Worm (Caenorhabditis elegans) whole organism, L1 larva: Measurements from ENCODE around the gene W08F4.13.

ENCODE experiments used
- C04F5.9 ChIP-seq: sonication (generic microtip); optimal IDR thresholded peaks from 2 replicates; lab custom pipeline; 2016; ENCODE audit warnings: missing genetic modification characterization, missing compliant biosample characterization
- C34B4.2 ChIP-seq: sonication (generic microtip); optimal IDR thresholded peaks from 2 replicates; lab custom pipeline; 2017; ENCODE audit warnings: mild to moderate bottlenecking, missing genetic modification characterization, missing compliant biosample characterization
- Y116A8C.19 ChIP-seq: sonication (generic microtip); optimal IDR thresholded peaks from 2 replicates; lab custom pipeline; 2016; ENCODE audit warnings: missing compliant biosample characterization, missing genetic modification characterization, borderline replicate concordance
- aly-2 ChIP-seq: fragments of 150-350 bp; optimal IDR thresholded peaks from 2 replicates; lab custom pipeline; 2014; ENCODE audit warnings: missing biosample characterization, missing genetic modification characterization
- ceh-63 ChIP-seq: fragments of 200-800 bp; sonication (Bioruptor generic); optimal IDR thresholded peaks from 2 replicates; lab custom pipeline; 2018; ENCODE audit warnings: mild to moderate bottlenecking, missing genetic modification characterization, missing compliant biosample characterization
- ceh-82 ChIP-seq, 3 experiments: fragments of 150-350 bp in 1 of 3; sonication (generic microtip) in 2 of 3; optimal IDR thresholded peaks; 2 replicates each; lab custom pipeline; 2014 to 2017; ENCODE audit warnings: missing biosample characterization in 3 of 3, missing genetic modification characterization in 3 of 3
- ceh-88 ChIP-seq: fragments of 200-800 bp; sonication (Bioruptor generic); IDR thresholded peaks from 2 replicates; pipeline ENCODE4 v1.3.6; 2022; ENCODE audit warnings: missing genetic modification characterization, missing compliant biosample characterization
- dsc-1 ChIP-seq: sonication (generic microtip); optimal IDR thresholded peaks from 2 replicates; lab custom pipeline; 2016; ENCODE audit warnings: mild to moderate bottlenecking, missing genetic modification characterization, missing compliant biosample characterization
- efl-3 ChIP-seq: fragments of 200-800 bp; sonication (Bioruptor generic); optimal IDR thresholded peaks from 2 replicates; lab custom pipeline; 2018; ENCODE audit warnings: mild to moderate bottlenecking, missing genetic modification characterization, missing compliant biosample characterization
- egl-27 ChIP-seq, 2 experiments: fragments of 150-350 bp in 1 of 2; sonication (generic microtip); optimal IDR thresholded peaks; 3 replicates each; lab custom pipeline; 2017 to 2018; ENCODE audit warnings: missing biosample characterization in 2 of 2, missing genetic modification characterization in 2 of 2, missing genetic modification reagents in 2 of 2
- ets-5 ChIP-seq: fragments of 200-800 bp; sonication (Bioruptor generic); IDR thresholded peaks from 2 replicates; pipeline ENCODE4 v1.3.6; 2022; ENCODE audit warnings: missing genetic modification characterization, missing compliant biosample characterization
- fkh-10 ChIP-seq: sonication (generic microtip); optimal IDR thresholded peaks from 2 replicates; lab custom pipeline; 2017; ENCODE audit warnings: missing biosample characterization, missing genetic modification reagents, missing genetic modification characterization
- fkh-8 ChIP-seq: sonication (generic microtip); optimal IDR thresholded peaks from 2 replicates; lab custom pipeline; 2016; ENCODE audit warnings: mild to moderate bottlenecking, missing genetic modification characterization, missing compliant biosample characterization
- hlh-17 ChIP-seq: fragments of 200-800 bp; sonication (Bioruptor generic); optimal IDR thresholded peaks from 2 replicates; lab custom pipeline; 2018; ENCODE audit warnings: missing genetic modification characterization, mild to moderate bottlenecking, missing compliant biosample characterization, moderate library complexity, borderline replicate concordance
- hpl-2 ChIP-seq: fragments of 150-350 bp; optimal IDR thresholded peaks from 2 replicates; lab custom pipeline; 2014; ENCODE audit warnings: missing biosample characterization, missing genetic modification reagents, missing genetic modification characterization
- irx-1 ChIP-seq: sonication (generic microtip); optimal IDR thresholded peaks from 2 replicates; lab custom pipeline; 2016; ENCODE audit warnings: missing genetic modification characterization, missing compliant biosample characterization
- isw-1 ChIP-seq: fragments of 200-800 bp; sonication (Bioruptor generic); IDR thresholded peaks from 2 replicates; pipeline ENCODE4 v1.3.6; 2022; ENCODE audit warnings: missing genetic modification characterization, missing compliant biosample characterization
- lin-15B ChIP-seq: fragments of 150-350 bp; sonication (generic microtip); optimal IDR thresholded peaks from 3 replicates; lab custom pipeline; 2014; ENCODE audit warnings: missing biosample characterization, missing genetic modification characterization
- lir-3 ChIP-seq: sonication (generic microtip); optimal IDR thresholded peaks from 2 replicates; lab custom pipeline; 2016; ENCODE audit warnings: mild to moderate bottlenecking, missing genetic modification characterization, moderate library complexity, missing compliant biosample characterization; ENCODE audit not compliant: poor library complexity
- lsy-2 ChIP-seq, 2 experiments: fragments of 150-350 bp; optimal IDR thresholded peaks; 2 replicates each; lab custom pipeline; 2014; ENCODE audit warnings: missing biosample characterization in 2 of 2, missing genetic modification characterization in 2 of 2
- mef-2 ChIP-seq: fragments of 150-350 bp; optimal IDR thresholded peaks from 2 replicates; lab custom pipeline; 2014; ENCODE audit warnings: missing biosample characterization, missing genetic modification characterization
- mep-1 ChIP-seq: fragments of 150-350 bp; optimal IDR thresholded peaks from 2 replicates; lab custom pipeline; 2014; ENCODE audit warnings: missing biosample characterization, missing genetic modification characterization
- nhr-12 ChIP-seq: sonication (generic microtip); optimal IDR thresholded peaks from 2 replicates; lab custom pipeline; 2017; ENCODE audit warnings: missing biosample characterization, missing genetic modification characterization
- nhr-19 ChIP-seq: fragments of 200-800 bp; sonication (Bioruptor generic); conservative IDR thresholded peaks from 2 replicates; pipeline ENCODE4 v1.3.6; 2022; ENCODE audit warnings: missing genetic modification characterization, missing compliant biosample characterization
- nhr-20 ChIP-seq: sonication (generic microtip); optimal IDR thresholded peaks from 2 replicates; lab custom pipeline; 2016; ENCODE audit warnings: mild to moderate bottlenecking, missing genetic modification characterization, missing compliant biosample characterization
- nhr-237 ChIP-seq: fragments of 150-350 bp; optimal IDR thresholded peaks from 2 replicates; lab custom pipeline; 2014; ENCODE audit warnings: missing biosample characterization, missing genetic modification characterization
- nhr-77 ChIP-seq: fragments of 150-350 bp; optimal IDR thresholded peaks from 2 replicates; lab custom pipeline; 2014; ENCODE audit warnings: missing biosample characterization, missing genetic modification characterization
- nhr-84 ChIP-seq: sonication (generic microtip); optimal IDR thresholded peaks from 2 replicates; lab custom pipeline; 2017; ENCODE audit warnings: missing biosample characterization, missing genetic modification characterization
- pax-3 ChIP-seq: fragments of 200-800 bp; sonication (Bioruptor generic); optimal IDR thresholded peaks from 2 replicates; lab custom pipeline; 2018; ENCODE audit warnings: mild to moderate bottlenecking, missing genetic modification characterization, moderate library complexity, missing compliant biosample characterization
- skn-1 ChIP-seq: fragments of 150-350 bp; optimal IDR thresholded peaks from 2 replicates; lab custom pipeline; 2014; ENCODE audit warnings: missing biosample characterization, missing genetic modification characterization
- snpc-4 ChIP-seq: fragments of 150-350 bp; optimal IDR thresholded peaks from 2 replicates; lab custom pipeline; 2014; ENCODE audit warnings: missing biosample characterization, missing genetic modification characterization
- sox-4 ChIP-seq: sonication (generic microtip); optimal IDR thresholded peaks from 2 replicates; lab custom pipeline; 2016; ENCODE audit warnings: missing genetic modification characterization, missing compliant biosample characterization
- sptf-1 ChIP-seq: fragments of 150-350 bp; optimal IDR thresholded peaks from 2 replicates; lab custom pipeline; 2014; ENCODE audit warnings: missing biosample characterization, missing genetic modification characterization
- tlp-1 ChIP-seq: fragments of 150-350 bp; optimal IDR thresholded peaks from 2 replicates; lab custom pipeline; 2014; ENCODE audit warnings: missing biosample characterization, missing genetic modification characterization
- unc-130 ChIP-seq: fragments of 150-350 bp; optimal IDR thresholded peaks from 2 replicates; lab custom pipeline; 2017; ENCODE audit warnings: missing biosample characterization, missing genetic modification characterization, inconsistent platforms
- unc-30 ChIP-seq: sonication (generic microtip); optimal IDR thresholded peaks from 2 replicates; lab custom pipeline; 2017; ENCODE audit warnings: missing biosample characterization, missing genetic modification characterization
- unc-62 ChIP-seq: fragments of 150-350 bp; optimal IDR thresholded peaks from 2 replicates; lab custom pipeline; 2014; ENCODE audit warnings: missing biosample characterization, missing genetic modification reagents, missing genetic modification characterization
- unc-98 ChIP-seq: fragments of 200-800 bp; sonication (Bioruptor generic); IDR thresholded peaks from 2 replicates; pipeline ENCODE4 v1.3.6; 2022; ENCODE audit warnings: missing genetic modification characterization, missing compliant biosample characterization
- zip-4 ChIP-seq: fragments of 200-800 bp; sonication (Bioruptor generic); optimal IDR thresholded peaks from 2 replicates; lab custom pipeline; 2018; ENCODE audit warnings: mild to moderate bottlenecking, missing genetic modification characterization, moderate library complexity, missing compliant biosample characterization

The W08F4.13 gene

DNA sequence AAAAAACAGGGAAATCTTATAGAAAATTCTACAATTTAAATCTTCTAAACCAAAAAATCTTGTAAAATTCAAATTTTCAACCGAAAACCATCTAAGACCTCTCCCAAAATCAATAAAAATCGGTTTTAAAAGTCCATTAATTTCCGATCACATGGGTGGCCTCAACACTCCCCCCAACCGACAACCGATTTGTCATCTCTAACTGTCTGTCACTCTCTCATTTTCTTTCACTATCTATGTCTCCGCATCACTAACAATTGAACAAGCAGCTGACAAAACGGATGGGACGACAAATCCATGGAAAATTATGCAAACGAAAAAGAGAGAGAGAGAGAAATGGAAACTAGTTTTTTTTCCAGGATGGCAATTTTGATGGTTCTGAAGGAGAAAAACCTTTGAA, 18.4 kb downstream of the W08F4.13 start (continued):
- TF ChIP-seq snpc-4 (tag; lab: Kevin White, UChicago) (peak; percentile 64), nhr-77 (tag; lab: Kevin White, UChicago) (no peak), hpl-2 (GFP tag; lab: Kevin White, UChicago) (no peak), fkh-8 (peak; percentile 27), irx-1 (tag; lab: Kevin White, UChicago) (peak; percentile 45), fkh-10 (GFP tag; lab: Kevin White, UChicago) (no peak), dsc-1 (tag; lab: Kevin White, UChicago) (peak; percentile 21), nhr-20 (tag; lab: Kevin White, UChicago) (peak; percentile 65), unc-98 (GFP tag; lab: Robert Waterston, UW) (no peak), nhr-84 (tag; lab: Kevin White, UChicago) (no peak), nhr-19 (GFP tag; lab: Robert Waterston, UW) (no peak), aly-2 (tag; lab: Kevin White, UChicago) (no peak), mef-2 (tag; lab: Kevin White, UChicago) (no peak), mep-1 (tag; lab: Kevin White, UChicago) (peak; percentile 87), nhr-237 (tag; lab: Kevin White, UChicago) (no peak), efl-3 (GFP tag; lab: Kevin White, UChicago) (no peak), unc-30 (no peak), sox-4 (tag; lab: Kevin White, UChicago) (no peak), lir-3 (tag; lab: Kevin White, UChicago) (peak; percentile 8), unc-130 (tag; lab: Kevin White, UChicago) (no peak), skn-1 (tag; lab: Kevin White, UChicago) (peak; percentile 76), nhr-12 (tag; lab: Kevin White, UChicago) (no peak), zip-4 (no peak), egl-27 (tag; optimal IDR thresholded peaks at IDR 0.05; lab: Kevin White, UChicago) (no peak), pax-3 (tag; lab: Kevin White, UChicago) (no peak), ceh-88 (GFP tag; lab: Robert Waterston, UW) (no peak), C04F5.9 (tag; lab: Kevin White, UChicago) (no peak), C34B4.2 (tag; lab: Kevin White, UChicago) (no peak), hlh-17 (GFP tag; lab: Kevin White, UChicago) (no peak), lsy-2 (tag; optimal IDR thresholded peaks at IDR 0.05; lab: Kevin White, UChicago) (peak; percentile 66 to 74), lin-15B (tag; lab: Kevin White, UChicago) (no peak), unc-62 (GFP tag; lab: Kevin White, UChicago) (no peak)

DNA sequence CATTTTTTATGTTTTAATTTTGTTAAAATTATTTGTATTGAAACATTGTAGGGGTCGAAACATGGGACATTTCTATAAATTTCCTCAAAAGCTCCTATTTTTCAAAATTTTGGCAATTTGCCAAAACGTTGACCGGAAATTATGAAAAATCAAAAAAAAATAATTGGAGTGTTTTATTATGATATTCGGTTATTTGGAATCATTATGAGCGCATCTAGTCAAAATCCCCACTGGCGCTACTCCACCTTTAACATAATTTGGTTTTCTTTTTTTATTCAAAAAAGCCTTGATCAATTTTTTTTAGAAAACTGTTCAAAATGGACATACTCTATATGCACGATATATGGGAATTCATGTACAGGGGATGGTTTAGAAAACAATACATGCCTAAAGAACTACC, 20.7 kb downstream of the W08F4.13 start, which contains the start of gene W04H10.2:
TSS of gene W04H10.2 (plus strand) at position 301 of the 400 bp plus-strand sequence.
- TF ChIP-seq nhr-20 (tag; lab: Kevin White, UChicago): no peak

DNA sequence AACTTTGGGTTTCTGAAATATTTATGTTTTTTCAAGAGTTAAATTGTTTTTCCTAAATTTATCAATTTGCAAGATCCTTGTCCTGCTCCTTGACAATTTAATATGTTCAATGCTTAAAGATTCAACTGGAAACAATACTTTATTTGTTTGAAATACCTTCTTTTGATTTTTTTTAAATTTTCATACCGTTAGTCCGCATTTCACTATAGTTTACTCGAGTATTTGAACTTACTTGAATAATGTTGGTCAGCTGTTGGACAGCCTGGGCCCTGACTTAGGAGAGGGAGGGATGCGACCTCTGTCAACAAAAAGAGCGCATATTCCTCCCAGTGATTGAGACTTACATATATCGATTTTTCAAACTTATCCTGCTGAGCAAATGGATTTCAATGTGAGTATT, 21.4 kb downstream of the W08F4.13 start, which contains the start of gene W04H10.5:
TSS of gene W04H10.5 (plus strand) at position 301 of the 400 bp plus-strand sequence.
- no peak for TF ChIP-seq sptf-1 (tag; lab: Kevin White, UChicago)
- no peak for TF ChIP-seq ceh-63
- TF ChIP-seq ets-5 (GFP tag; lab: Robert Waterston, UW): no peak
- no peak for TF ChIP-seq isw-1 (GFP tag; lab: Robert Waterston, UW)
- no peak for TF ChIP-seq mef-2 (tag; lab: Kevin White, UChicago)
- no peak for TF ChIP-seq tlp-1
- no peak for TF ChIP-seq nhr-20 (tag; lab: Kevin White, UChicago)
- no peak for TF ChIP-seq nhr-77 (tag; lab: Kevin White, UChicago)
- TF ChIP-seq ceh-82 (tag; optimal IDR thresholded peaks at IDR 0.05; lab: Kevin White, UChicago): no peak
- TF ChIP-seq unc-98 (GFP tag; lab: Robert Waterston, UW): no peak
- TF ChIP-seq ceh-88 (GFP tag; lab: Robert Waterston, UW): no peak
- TF ChIP-seq Y116A8C.19: no peak
- no peak for TF ChIP-seq efl-3 (GFP tag; lab: Kevin White, UChicago)
- TF ChIP-seq, all 84 proteins: peak for 0
